Fruit fly (Drosophila melanogaster) whole organism, wandering third instar larva: Measurements from ENCODE around the gene CG43841.

ENCODE experiments used
- Abd-B ChIP-seq: fragments of >200 bp; optimal IDR thresholded peaks from 2 replicates; lab custom pipeline; 2017; ENCODE audit warnings: missing biosample characterization, missing genetic modification characterization
- CG32264 ChIP-seq: fragments of 200-800 bp; sonication (Bioruptor generic); optimal IDR thresholded peaks from 2 replicates; lab custom pipeline; 2016; ENCODE audit warnings: missing biosample characterization, missing genetic modification characterization
- CG9705 ChIP-seq: fragments of 200-800 bp; sonication (Bioruptor generic); optimal IDR thresholded peaks from 2 replicates; lab custom pipeline; 2018; ENCODE audit warnings: missing biosample characterization, mild to moderate bottlenecking, missing genetic modification characterization
- CrebA ChIP-seq: fragments of 200-800 bp; sonication (Bioruptor generic); optimal IDR thresholded peaks from 2 replicates; lab custom pipeline; 2016; ENCODE audit warnings: missing biosample characterization, mild to moderate bottlenecking, missing genetic modification characterization, borderline replicate concordance
- Dfd ChIP-seq: fragments of >200 bp; optimal IDR thresholded peaks from 2 replicates; lab custom pipeline; 2017; ENCODE audit warnings: missing biosample characterization, missing genetic modification characterization
- GATAd ChIP-seq: sonication (Bioruptor generic); optimal IDR thresholded peaks from 2 replicates; lab custom pipeline; 2016; ENCODE audit warnings: missing biosample characterization, missing genetic modification characterization
- HLH106 ChIP-seq: fragments of 200-800 bp; optimal IDR thresholded peaks from 3 replicates; lab custom pipeline; 2019; ENCODE audit warnings: missing biosample characterization, mild to moderate bottlenecking, missing genetic modification characterization, moderate library complexity
- Hr83 ChIP-seq: fragments of 200-300 bp; sonication (Bioruptor generic); optimal IDR thresholded peaks from 2 replicates; lab custom pipeline; 2016; ENCODE audit warnings: missing biosample characterization, mild to moderate bottlenecking, missing genetic modification characterization, moderate library complexity; ENCODE audit not compliant: poor library complexity, severe bottlenecking
- Jra ChIP-seq: sonication (Bioruptor generic); optimal IDR thresholded peaks from 2 replicates; lab custom pipeline; 2016; ENCODE audit warnings: missing biosample characterization, missing genetic modification characterization
- Mio ChIP-seq: sonication (Bioruptor generic); optimal IDR thresholded peaks from 2 replicates; lab custom pipeline; 2016; ENCODE audit warnings: missing biosample characterization, missing genetic modification characterization
- Myc ChIP-seq: fragments of >200 bp; optimal IDR thresholded peaks from 2 replicates; lab custom pipeline; 2017
- N ChIP-seq: fragments of >200 bp; optimal IDR thresholded peaks from 2 replicates; lab custom pipeline; 2018; ENCODE audit warnings: missing biosample characterization, missing external identifiers, missing genetic modification characterization
- OdsH ChIP-seq: fragments of 200-800 bp; sonication (Bioruptor generic); optimal IDR thresholded peaks from 2 replicates; lab custom pipeline; 2016; ENCODE audit warnings: missing biosample characterization, mild to moderate bottlenecking, missing genetic modification characterization
- Rel ChIP-seq, 2 experiments: fragments of 200-800 bp; sonication (Bioruptor generic) in 1 of 2; optimal IDR thresholded peaks; 2 replicates in 1 of 2; 3 replicates in 1 of 2; lab custom pipeline; 2016 to 2019; ENCODE audit warnings: mild to moderate bottlenecking in 2 of 2, missing biosample characterization in 2 of 2, missing genetic modification characterization in 2 of 2, moderate library complexity in 1 of 2
- Sp1 ChIP-seq: fragments of 200-800 bp; sonication (Bioruptor generic); optimal IDR thresholded peaks from 3 replicates; lab custom pipeline; 2019; ENCODE audit warnings: missing biosample characterization, mild to moderate bottlenecking, missing genetic modification characterization, moderate library complexity
- Vsx2 ChIP-seq: fragments of 200-300, 225-300 bp; sonication (Bioruptor generic); optimal IDR thresholded peaks from 2 replicates; lab custom pipeline; 2018; ENCODE audit warnings: missing biosample characterization, missing genetic modification characterization; ENCODE audit not compliant: partially characterized antibody
- br ChIP-seq: fragments of 200-800 bp; sonication (Bioruptor generic); optimal IDR thresholded peaks from 2 replicates; lab custom pipeline; 2016; ENCODE audit warnings: missing biosample characterization, missing genetic modification characterization
- brk ChIP-seq: fragments of 200-800 bp; sonication (Bioruptor generic); optimal IDR thresholded peaks from 2 replicates; lab custom pipeline; 2016; ENCODE audit warnings: missing biosample characterization, mild to moderate bottlenecking, missing genetic modification characterization
- dl ChIP-seq, 2 experiments: fragments of 175-275, 200-275 bp in 1 of 2; fragments of 200-275 bp in 1 of 2; sonication (Bioruptor generic); optimal IDR thresholded peaks; lab custom pipeline; 2018; ENCODE audit warnings: mild to moderate bottlenecking in 2 of 2, missing biosample characterization in 2 of 2, missing genetic modification characterization in 2 of 2, moderate library complexity in 2 of 2; ENCODE audit not compliant: partially characterized antibody in 2 of 2, insufficient read depth in 1 of 2
- dmrt93B ChIP-seq: fragments of 200-800 bp; sonication (Bioruptor generic); optimal IDR thresholded peaks from 2 replicates; lab custom pipeline; 2018; ENCODE audit warnings: missing biosample characterization, mild to moderate bottlenecking, missing genetic modification characterization
- dsf ChIP-seq: sonication (Bioruptor generic); optimal IDR thresholded peaks from 2 replicates; lab custom pipeline; 2016; ENCODE audit warnings: missing biosample characterization, missing genetic modification characterization, borderline replicate concordance
- foxo ChIP-seq, 2 experiments: fragments of 200-800 bp; sonication (Bioruptor generic); optimal IDR thresholded peaks; 2 replicates in 1 of 2; 3 replicates in 1 of 2; lab custom pipeline; 2016 to 2017; ENCODE audit warnings: missing biosample characterization in 2 of 2, missing genetic modification characterization in 2 of 2
- fru ChIP-seq: fragments of 200-800 bp; sonication (Bioruptor generic); optimal IDR thresholded peaks from 3 replicates; lab custom pipeline; 2016; ENCODE audit warnings: missing biosample characterization, mild to moderate bottlenecking, missing genetic modification characterization
- jim ChIP-seq: fragments of 175-275, 200-325 bp; sonication (Bioruptor generic); optimal IDR thresholded peaks from 2 replicates; lab custom pipeline; 2016; ENCODE audit warnings: missing biosample characterization, mild to moderate bottlenecking, missing genetic modification characterization
- lola ChIP-seq: fragments of >200 bp; optimal IDR thresholded peaks from 2 replicates; lab custom pipeline; 2017; ENCODE audit warnings: missing biosample characterization, missing genetic modification characterization
- pan ChIP-seq: fragments of >200 bp; optimal IDR thresholded peaks from 2 replicates; lab custom pipeline; 2017
- psq ChIP-seq: fragments of 200-800 bp; sonication (Bioruptor generic); optimal IDR thresholded peaks from 3 replicates; lab custom pipeline; 2017; ENCODE audit warnings: missing biosample characterization, mild to moderate bottlenecking, missing genetic modification characterization, moderate library complexity
- rgr ChIP-seq: fragments of 200-800 bp; sonication (Bioruptor generic); optimal IDR thresholded peaks from 3 replicates; lab custom pipeline; 2016; ENCODE audit warnings: missing biosample characterization, mild to moderate bottlenecking, missing genetic modification characterization
- sv ChIP-seq: fragments of 200-800 bp; sonication (Bioruptor generic); optimal IDR thresholded peaks from 3 replicates; lab custom pipeline; 2016; ENCODE audit warnings: missing biosample characterization, missing genetic modification characterization
- tai ChIP-seq: sonication (Bioruptor generic); optimal IDR thresholded peaks from 2 replicates; lab custom pipeline; 2016; ENCODE audit warnings: missing biosample characterization, missing genetic modification characterization
- usp ChIP-seq: fragments of >200 bp; optimal IDR thresholded peaks from 2 replicates; lab custom pipeline; 2017; ENCODE audit warnings: missing biosample characterization, missing genetic modification characterization
- woc ChIP-seq: sonication (Bioruptor generic); optimal IDR thresholded peaks from 2 replicates; lab custom pipeline; 2016; ENCODE audit warnings: missing biosample characterization, mild to moderate bottlenecking, missing genetic modification characterization

The CG43841 gene

dm6 chrX:18415115-18415514 is 24.4 kb upstream of the CG43841 start, which contains the start of gene CG15056:
TSS of gene CG15056 (plus strand) at chrX:18415415.
- TF ChIP-seq Sp1 (GFP tag; lab: Kevin White, UChicago): no peak
- no peak for TF ChIP-seq lola (GFP tag; lab: Kevin White, UChicago)
- no peak for TF ChIP-seq pan
- no peak for TF ChIP-seq Jra (GFP tag; lab: Kevin White, UChicago)
- no peak for TF ChIP-seq Dfd (GFP tag; lab: Kevin White, UChicago)
- TF ChIP-seq dsf: no peak
- no peak for TF ChIP-seq psq

- TF ChIP-seq HLH106 (tag; lab: Kevin White, UChicago) (no peak), CG32264 (GFP tag; lab: Kevin White, UChicago) (no peak), pan (no peak), brk (no peak), usp (GFP tag; lab: Kevin White, UChicago) (no peak), Mio (GFP tag; lab: Kevin White, UChicago) (no peak), Abd-B (GFP tag; lab: Kevin White, UChicago) (no peak), Hr83 (GFP tag; lab: Kevin White, UChicago) (no peak), br (GFP tag; lab: Kevin White, UChicago) (no peak), CG9705 (no peak)
Observed at dm6 chrX:18422112-18422511, 17.4 kb upstream of the CG43841 start, which contains the start of gene CG42323. TSS of gene CG42323 (plus strand) at chrX:18422413.

dm6 chrX:18437190-18437589 is 2.3 kb upstream of the CG43841 start, which contains the start of gene CG6290:
TSS of gene CG6290 (plus strand) at chrX:18437490.
- TF ChIP-seq Jra (GFP tag; lab: Kevin White, UChicago) (no peak), CrebA (GFP tag; lab: Kevin White, UChicago) (no peak), dl (GFP tag; optimal IDR thresholded peaks at IDR 0.05; lab: Kevin White, UChicago; ENCODE audit: insufficient read depth in 1 of 2, partially characterized antibody in 2 of 2) (no peak), HLH106 (tag; lab: Kevin White, UChicago) (no peak), Rel (GFP tag; optimal IDR thresholded peaks at IDR 0.05; lab: Kevin White, UChicago) (no peak), Rel (tag; optimal IDR thresholded peaks at IDR 0.05; lab: Kevin White, UChicago) (no peak), brk (no peak), tai (GFP tag; lab: Kevin White, UChicago) (no peak), pan (no peak), foxo (GFP tag; optimal IDR thresholded peaks at IDR 0.05; lab: Kevin White, UChicago) (no peak), fru (no peak), sv (GFP tag; lab: Kevin White, UChicago) (no peak), OdsH (GFP tag; lab: Kevin White, UChicago) (no peak), lola (GFP tag; lab: Kevin White, UChicago) (no peak), usp (GFP tag; lab: Kevin White, UChicago) (no peak), woc (no peak)

- TF ChIP-seq dsf (no peak), pan (no peak)
Observed at dm6 chrX:18438568-18438967, 899 bp upstream of the CG43841 start, which contains the start of gene CG32551. TSS of gene CG32551 (plus strand) at chrX:18438868.

- TF ChIP-seq dmrt93B (GFP tag; lab: Kevin White, UChicago) (no peak), CG9705 (no peak), dsf (no peak), Myc (lab: Kevin White, UChicago) (no peak), HLH106 (tag; lab: Kevin White, UChicago) (no peak), Vsx2 (no peak), sv (GFP tag; lab: Kevin White, UChicago) (no peak), GATAd (GFP tag; lab: Kevin White, UChicago) (no peak), jim (GFP tag; lab: Kevin White, UChicago) (no peak), N (GFP tag; lab: Kevin White, UChicago) (no peak), rgr (GFP tag; lab: Kevin White, UChicago) (no peak), dl (GFP tag; optimal IDR thresholded peaks at IDR 0.05; lab: Kevin White, UChicago; ENCODE audit: insufficient read depth in 1 of 2, partially characterized antibody in 2 of 2) (no peak), CG32264 (GFP tag; lab: Kevin White, UChicago) (no peak), psq (no peak)
- TF ChIP-seq, all 38 proteins: peak for 0
Observed at dm6 chrX:18440481-18440880, 1.0 kb downstream of the CG43841 start, which contains the start of gene CG32548. TSS of gene CG32548 (minus strand) at chrX:18440581.
